Worm (Caenorhabditis elegans) whole organism, midembryonic: Measurements from ENCODE around the gene cest-24.

Experiments
- T22C8.4 ChIP-seq: fragments of 200-800 bp; sonication (Bioruptor generic); IDR thresholded peaks from 2 replicates; pipeline ENCODE4 v1.3.6; 2022; ENCODE audit warnings: missing genetic modification characterization, missing compliant biosample characterization
- cog-1 ChIP-seq: sonication (generic microtip); optimal IDR thresholded peaks from 2 replicates; lab custom pipeline; 2016; ENCODE audit warnings: missing genetic modification characterization, missing compliant biosample characterization
- flt-1 ChIP-seq: fragments of 200-800 bp; sonication (Bioruptor generic); IDR thresholded peaks from 2 replicates; pipeline ENCODE4 v1.3.6; 2022; ENCODE audit warnings: missing genetic modification characterization, missing compliant biosample characterization
- klf-2 ChIP-seq: fragments of 200-800 bp; sonication (Bioruptor generic); conservative IDR thresholded peaks from 2 replicates; pipeline ENCODE4 v1.3.6; 2022; ENCODE audit warnings: missing genetic modification reagents, missing genetic modification characterization, missing compliant biosample characterization
- med-1 ChIP-seq: sonication (generic microtip); optimal IDR thresholded peaks from 2 replicates; lab custom pipeline; 2017; ENCODE audit warnings: missing genetic modification characterization, mild to moderate bottlenecking, missing compliant biosample characterization, antibody characterized with exemption, missing genetic modification reagents; ENCODE audit not compliant: insufficient read depth
- ref-1 ChIP-seq: fragments of 200-800 bp; sonication (Bioruptor generic); conservative IDR thresholded peaks from 2 replicates; pipeline ENCODE4 v1.3.6; 2022; ENCODE audit warnings: missing genetic modification reagents, missing genetic modification characterization, missing compliant biosample characterization
- tab-1 ChIP-seq: fragments of 200-800 bp; sonication (Bioruptor generic); IDR thresholded peaks from 2 replicates; pipeline ENCODE4 v1.3.6; 2022; ENCODE audit warnings: missing genetic modification characterization, missing compliant biosample characterization
- ztf-23 ChIP-seq: fragments of 200-800 bp; sonication (Bioruptor generic); IDR thresholded peaks from 2 replicates; pipeline ENCODE4 v1.3.6; 2022; ENCODE audit warnings: missing genetic modification reagents, missing genetic modification characterization, missing compliant biosample characterization
- ztf-29 ChIP-seq: fragments of 200-800 bp; sonication (Bioruptor generic); IDR thresholded peaks from 2 replicates; pipeline ENCODE4 v1.3.6; 2022; ENCODE audit warnings: missing genetic modification reagents, missing genetic modification characterization, missing compliant biosample characterization

ce11 chrV:6275209-6275608 is 41.5 kb upstream of the cest-24 start:
- TF ChIP-seq med-1 (no peak), cog-1 (tag; lab: Kevin White, UChicago) (no peak), ztf-29 (GFP tag; lab: Robert Waterston, UW) (no peak), T22C8.4 (GFP tag; lab: Robert Waterston, UW) (no peak), klf-2 (no peak), ref-1 (GFP tag; lab: Robert Waterston, UW) (no peak), ztf-23 (GFP tag; lab: Robert Waterston, UW) (no peak), tab-1 (no peak), flt-1 (GFP tag; lab: Robert Waterston, UW) (no peak)
